Fruit fly (Drosophila melanogaster): ENCODE data around the gene Msr-110.
A peak's percentile ranks its signal among the peaks of the same experiment; 100 is the strongest.

Gene Msr-110

dm6 chr3L:5554377-5554776, 22.8 kb downstream of the Msr-110 start (continued):
- peak; percentile 67; the same call in 1 of the 3 replicates for TF ChIP-seq H15 (GFP tag; IDR thresholded peaks at IDR 0.05)
- no peak for TF ChIP-seq Side (GFP tag; optimal IDR thresholded peaks at IDR 0.05)
- peak; percentile 57 for TF ChIP-seq Blimp-1 (GFP tag; optimal IDR thresholded peaks at IDR 0.05)
- peak; percentile 47 for TF ChIP-seq Oli (tag; optimal IDR thresholded peaks at IDR 0.05)
- 0 out of 3 replicates have a peak, but pooled peaks have one; percentile 31 for TF ChIP-seq CG17361 (GFP tag; IDR thresholded peaks at IDR 0.05)
- peak; percentile 46 for TF ChIP-seq sd (tag; optimal IDR thresholded peaks at IDR 0.05)
- no peak for TF ChIP-seq HLHmδ (GFP tag; optimal IDR thresholded peaks at IDR 0.05)
- no peak for TF ChIP-seq pan (optimal IDR thresholded peaks at IDR 0.05)
- TF ChIP-seq pan (GFP tag; optimal IDR thresholded peaks at IDR 0.05 in 1 of 2, IDR thresholded peaks at IDR 0.05 in 1 of 2) = peak in 1 of 2 experiments; percentile 61
- TF ChIP-seq ara (GFP tag; IDR thresholded peaks at IDR 0.05) = peak; percentile 55; the same call in 1 of the 2 replicates
- peak; percentile 56 for TF ChIP-seq CG2120 (GFP tag; optimal IDR thresholded peaks at IDR 0.05)
- TF ChIP-seq gsb-n (tag; optimal IDR thresholded peaks at IDR 0.05) = no peak
- peak; percentile 47 for TF ChIP-seq CG12155 (GFP tag; optimal IDR thresholded peaks at IDR 0.05)
- TF ChIP-seq z (GFP tag; IDR thresholded peaks at IDR 0.05) = no peak
- TF ChIP-seq CG15696 (tag; optimal IDR thresholded peaks at IDR 0.05) = no peak
- TF ChIP-seq sens-2 (GFP tag; IDR thresholded peaks at IDR 0.05) = no peak
- peak; percentile 47; the same call in 1 of the 3 replicates for TF ChIP-seq CG11560 (tag; IDR thresholded peaks at IDR 0.05)
- peak; percentile 73 for TF ChIP-seq CG7839 (tag; optimal IDR thresholded peaks at IDR 0.05)
- TF ChIP-seq CG10267 (tag; optimal IDR thresholded peaks at IDR 0.05) = peak; percentile 31
- peak; percentile 46 for TF ChIP-seq Chrac-16 (GFP tag; optimal IDR thresholded peaks at IDR 0.05)
- TF ChIP-seq CG17186 (GFP tag; optimal IDR thresholded peaks at IDR 0.05) = no peak
- peak; percentile 72 for TF ChIP-seq CG34422 (GFP tag; IDR thresholded peaks at IDR 0.05)
- TF ChIP-seq CG1024 (GFP tag; IDR thresholded peaks at IDR 0.05) = 0 out of 2 replicates have a peak, but pooled peaks have one; percentile 4
- peak; percentile 79 for TF ChIP-seq Aef1 (GFP tag; IDR thresholded peaks at IDR 0.05)
- TF ChIP-seq CG1647 (GFP tag; optimal IDR thresholded peaks at IDR 0.05) = no peak
- TF ChIP-seq CG16815 (GFP tag; optimal IDR thresholded peaks at IDR 0.05) = peak; percentile 26
- TF ChIP-seq Pdp1 (GFP tag; optimal IDR thresholded peaks at IDR 0.05) = peak in 1 of 2 experiments; percentile 3
- peak; percentile 81; the same call in 2 of the 3 replicates for TF ChIP-seq Dbx (GFP tag; IDR thresholded peaks at IDR 0.05)
- no peak for TF ChIP-seq crol (GFP tag; IDR thresholded peaks at IDR 0.05)
- TF ChIP-seq sc (optimal IDR thresholded peaks at IDR 0.05) = no peak
- no peak for TF ChIP-seq sc (GFP tag; optimal IDR thresholded peaks at IDR 0.05)
- peak; percentile 82 for TF ChIP-seq al (GFP tag; IDR thresholded peaks at IDR 0.05)
- peak; percentile 65 for TF ChIP-seq ind (GFP tag; optimal IDR thresholded peaks at IDR 0.05)
- TF ChIP-seq MBD-R2 (GFP tag; IDR thresholded peaks at IDR 0.05) = peak; percentile 50; the same call in 1 of the 2 replicates
- no peak for TF ChIP-seq otp (GFP tag; IDR thresholded peaks at IDR 0.05)
- peak; percentile 37 for TF ChIP-seq cwo (GFP tag; optimal IDR thresholded peaks at IDR 0.05)
- TF ChIP-seq CG43689 (GFP tag; IDR thresholded peaks at IDR 0.05) = 0 out of 2 replicates have a peak, but pooled peaks have one; percentile 28
- peak; percentile 60 for TF ChIP-seq CG10147 (GFP tag; optimal IDR thresholded peaks at IDR 0.05)
- TF ChIP-seq phol (tag; optimal IDR thresholded peaks at IDR 0.05) = peak; percentile 32
- peak; percentile 74 for TF ChIP-seq dysf (GFP tag; IDR thresholded peaks at IDR 0.05)
- TF ChIP-seq Deaf1 (tag; optimal IDR thresholded peaks at IDR 0.05) = peak; percentile 13
- no peak for TF ChIP-seq Max (GFP tag; optimal IDR thresholded peaks at IDR 0.05)
- TF ChIP-seq lmd (GFP tag; IDR thresholded peaks at IDR 0.05) = peak; percentile 82
- TF ChIP-seq CG7987 (GFP tag; optimal IDR thresholded peaks at IDR 0.05) = no peak
- TF ChIP-seq vvl (GFP tag; IDR thresholded peaks at IDR 0.05) = peak; percentile 56
- TF ChIP-seq tin (GFP tag; optimal IDR thresholded peaks at IDR 0.05) = peak; percentile 35
- no peak for TF ChIP-seq salm (tag; optimal IDR thresholded peaks at IDR 0.05)
- TF ChIP-seq Asciz (GFP tag; optimal IDR thresholded peaks at IDR 0.05) = no peak
- peak; percentile 56 for TF ChIP-seq Atf6 (GFP tag; IDR thresholded peaks at IDR 0.05)
- no peak for TF ChIP-seq Hr39 (optimal IDR thresholded peaks at IDR 0.05)
- TF ChIP-seq Xrp1 (GFP tag; IDR thresholded peaks at IDR 0.05) = peak; percentile 62; the same call in 1 of the 2 replicates
- TF ChIP-seq wdn (GFP tag; IDR thresholded peaks at IDR 0.05) = 0 out of 2 replicates have a peak, but pooled peaks have one; percentile 12
